Fruit fly (Drosophila melanogaster) whole organism, prepupa: ENCODE data around the gene IFT43.

ENCODE experiments used
- CG3919 ChIP-seq: fragments of 200-800 bp; sonication (Bioruptor generic); optimal IDR thresholded peaks from 3 replicates; lab custom pipeline; 2016; ENCODE audit warnings: missing biosample characterization, missing genetic modification characterization
- CG6854 ChIP-seq: fragments of 200-800 bp; sonication (Bioruptor generic); optimal IDR thresholded peaks from 2 replicates; lab custom pipeline; 2017; ENCODE audit warnings: missing biosample characterization, mild to moderate bottlenecking, missing genetic modification characterization
- CG8119 ChIP-seq: fragments of 200-800 bp; sonication (Bioruptor generic); IDR thresholded peaks from 3 replicates; pipeline ENCODE4 v1.3.6; 2022; ENCODE audit warnings: missing biosample characterization, missing genetic modification characterization
- Ets21C ChIP-seq: fragments of 200-800 bp; sonication (Bioruptor generic); optimal IDR thresholded peaks from 3 replicates; lab custom pipeline; 2016; ENCODE audit warnings: missing biosample characterization, missing genetic modification characterization
- Hr39 ChIP-seq: fragments of 200-800 bp; sonication (Bioruptor generic); optimal IDR thresholded peaks from 2 replicates; lab custom pipeline; 2016; ENCODE audit warnings: missing biosample characterization, missing genetic modification characterization
- Hr4 ChIP-seq: fragments of 200-800 bp; sonication (Bioruptor generic); optimal IDR thresholded peaks from 3 replicates; lab custom pipeline; 2016; ENCODE audit warnings: missing biosample characterization, missing genetic modification characterization
- Lpt ChIP-seq: fragments of 200-800 bp; sonication (Bioruptor generic); optimal IDR thresholded peaks from 3 replicates; lab custom pipeline; 2016; ENCODE audit warnings: missing biosample characterization, missing genetic modification characterization
- Sox15 ChIP-seq: fragments of 200-800 bp; sonication (Bioruptor generic); optimal IDR thresholded peaks from 3 replicates; lab custom pipeline; 2016; ENCODE audit warnings: missing biosample characterization, missing genetic modification characterization
- cyc ChIP-seq: fragments of 200-800 bp; sonication (Bioruptor generic); optimal IDR thresholded peaks from 3 replicates; lab custom pipeline; 2016; ENCODE audit warnings: missing biosample characterization, missing genetic modification characterization
- esn ChIP-seq: fragments of 200-800 bp; sonication (Bioruptor generic); optimal IDR thresholded peaks from 2 replicates; lab custom pipeline; 2016; ENCODE audit warnings: missing biosample characterization, mild to moderate bottlenecking, missing genetic modification characterization, moderate library complexity
- spab ChIP-seq: fragments of 200-800 bp; sonication (Bioruptor generic); optimal IDR thresholded peaks from 2 replicates; lab custom pipeline; 2017; ENCODE audit warnings: missing biosample characterization, mild to moderate bottlenecking, missing genetic modification characterization, missing genetic modification reagents
- svp ChIP-seq: fragments of 200-800 bp; sonication (Bioruptor generic); peaks from one replicate; lab custom pipeline; 2016; ENCODE audit warnings: missing biosample characterization, missing genetic modification characterization

DNA sequence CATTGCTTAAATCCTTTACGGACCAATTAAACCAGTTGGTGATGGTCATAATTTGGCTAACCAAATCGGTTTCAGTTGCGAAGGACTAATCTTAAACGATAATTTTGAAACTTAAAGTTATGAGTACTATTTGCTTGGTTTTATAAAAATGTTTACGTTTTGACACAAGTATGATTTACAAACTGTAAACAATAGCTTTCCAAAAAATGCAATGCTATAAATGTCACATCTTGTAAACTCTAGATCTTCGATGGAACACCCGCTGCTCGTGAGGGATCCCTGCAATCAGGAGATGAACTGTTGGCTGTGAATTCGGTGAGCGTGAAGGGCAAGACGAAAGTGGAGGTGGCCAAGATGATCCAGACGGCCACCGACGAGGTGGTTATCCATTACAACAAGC lies 2.4 kb upstream of the IFT43 start, which contains the start of gene CG5781:
- TF ChIP-seq CG3919 (GFP tag; lab: Kevin White, UChicago) (no peak), Hr39 (GFP tag; lab: Kevin White, UChicago) (no peak), esn (GFP tag; lab: Kevin White, UChicago) (no peak), spab (GFP tag; lab: Kevin White, UChicago) (no peak), CG6854 (no peak), Ets21C (GFP tag; lab: Kevin White, UChicago) (no peak), CG8119 (GFP tag; lab: Robert Waterston, UW) (no peak), svp (GFP tag; lab: Kevin White, UChicago) (no peak), cyc (no peak), Sox15 (no peak), Lpt (GFP tag; lab: Kevin White, UChicago) (no peak), Hr4 (GFP tag; lab: Kevin White, UChicago) (no peak)
